Worm (Caenorhabditis elegans) whole organism, L4 larva: ENCODE results near the gene Y37E11B.6.

Source experiments
- R02D3.7 ChIP-seq: fragments of 150-350 bp; sonication (generic microtip); optimal IDR thresholded peaks from 3 replicates; lab custom pipeline; 2014; ENCODE audit warnings: missing biosample characterization, missing genetic modification characterization
- aha-1 ChIP-seq: fragments of 150-350 bp; peaks from one replicate; lab custom pipeline; 2014; ENCODE audit warnings: missing biosample characterization, missing genetic modification characterization
- daf-12 ChIP-seq: fragments of 150-350 bp; optimal IDR thresholded peaks from 2 replicates; lab custom pipeline; 2014; ENCODE audit warnings: missing biosample characterization, missing genetic modification reagents, missing genetic modification characterization
- dpl-1 ChIP-seq: fragments of 150-350 bp; optimal IDR thresholded peaks from 2 replicates; lab custom pipeline; 2014; ENCODE audit warnings: missing biosample characterization, missing genetic modification reagents, missing genetic modification characterization
- hlh-30 ChIP-seq: sonication (generic microtip); optimal IDR thresholded peaks from 2 replicates; lab custom pipeline; 2017; ENCODE audit warnings: antibody characterized with exemption, mild to moderate bottlenecking, missing genetic modification characterization, missing compliant biosample characterization; ENCODE audit not compliant: insufficient read depth
- lin-1 ChIP-seq: fragments of 200-800 bp; sonication (Bioruptor generic); IDR thresholded peaks from 2 replicates; pipeline ENCODE4 v1.3.6; 2022; ENCODE audit warnings: missing genetic modification reagents, missing genetic modification characterization, missing compliant biosample characterization
- mdl-1 ChIP-seq, 2 experiments: fragments of 150-350 bp in 1 of 2; sonication (generic microtip) in 1 of 2; optimal IDR thresholded peaks; 2 replicates each; lab custom pipeline; 2014 to 2017; ENCODE audit warnings: missing biosample characterization in 2 of 2, missing genetic modification characterization in 2 of 2
- unc-62 ChIP-seq, 3 experiments: fragments of 150-350 bp in 1 of 3; sonication (generic microtip); optimal IDR thresholded peaks in 2 of 3; peaks in 1 of 3; 1 replicate in 1 of 3; 2 replicates in 2 of 3; lab custom pipeline; 2014 to 2017; ENCODE audit warnings: missing biosample characterization in 3 of 3, missing genetic modification characterization in 3 of 3, missing genetic modification reagents in 3 of 3, missing genotype in 1 of 3

DNA sequence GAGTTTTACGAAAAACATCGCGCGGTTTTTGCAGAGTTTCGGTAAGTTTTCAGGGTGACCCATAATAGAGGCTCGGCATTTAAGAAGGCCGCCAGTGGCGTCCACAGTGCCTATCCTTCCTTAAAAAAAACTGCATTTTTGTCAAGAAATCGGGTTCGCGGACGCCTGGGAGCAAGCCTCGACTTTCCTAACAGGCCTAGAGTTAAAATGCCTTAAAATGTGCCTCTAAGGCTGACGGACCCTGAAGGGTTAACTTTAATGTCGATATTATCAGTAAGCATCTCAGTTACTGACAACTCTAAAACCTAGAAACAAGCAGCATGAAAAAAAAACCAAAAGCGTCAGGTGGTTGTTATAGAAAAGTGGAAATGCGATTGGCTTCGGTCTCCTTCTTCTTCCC is 39.9 kb downstream of the Y37E11B.6 start:
- no peak for TF ChIP-seq dpl-1 (GFP tag; lab: Kevin White, UChicago)
- no peak for TF ChIP-seq R02D3.7
- no peak for TF ChIP-seq mdl-1 (tag; optimal IDR thresholded peaks at IDR 0.05; lab: Kevin White, UChicago)
- TF ChIP-seq hlh-30 (tag; lab: Kevin White, UChicago): no peak
- TF ChIP-seq aha-1 (tag; lab: Kevin White, UChicago): peak; percentile 93
- TF ChIP-seq daf-12: no peak
- no peak for TF ChIP-seq lin-1 (GFP tag; lab: Robert Waterston, UW)
- TF ChIP-seq unc-62 (GFP tag; optimal IDR thresholded peaks at IDR 0.05 in 1 of 2; lab: Kevin White, UChicago): no peak
- TF ChIP-seq unc-62 (tag; optimal IDR thresholded peaks at IDR 0.05; lab: Kevin White, UChicago): no peak
